Worm (Caenorhabditis elegans) whole organism, young adult: ENCODE data around the gene K04H4.5.

Experiments
- Y56A3A.18 ChIP-seq: fragments of 200-800 bp; sonication (Bioruptor generic); IDR thresholded peaks from 2 replicates; pipeline ENCODE4 v1.3.6; 2022; ENCODE audit warnings: missing genetic modification reagents, missing genetic modification characterization, missing compliant biosample characterization
- ama-1 ChIP-seq, 3 experiments: fragments of 150-350 bp in 1 of 3; sonication (generic microtip) in 2 of 3; optimal IDR thresholded peaks; 2 replicates each; lab custom pipeline; 2014 to 2018; ENCODE audit warnings: missing biosample characterization in 2 of 3, missing genetic modification characterization in 2 of 3, missing genetic modification reagents in 2 of 3
- attf-3 ChIP-seq: fragments of 200-800 bp; sonication (Bioruptor generic); conservative IDR thresholded peaks from 2 replicates; pipeline ENCODE4 v1.3.6; 2022; ENCODE audit warnings: missing genetic modification reagents, missing genetic modification characterization, missing compliant biosample characterization
- bed-1 ChIP-seq: fragments of 200-800 bp; sonication (Bioruptor generic); IDR thresholded peaks from 2 replicates; pipeline ENCODE4 v1.3.6; 2022; ENCODE audit warnings: missing genetic modification reagents, missing genetic modification characterization, missing compliant biosample characterization
- die-1 ChIP-seq: sonication (generic microtip); optimal IDR thresholded peaks from 2 replicates; lab custom pipeline; 2016; ENCODE audit warnings: missing genotype, mild to moderate bottlenecking, missing genetic modification characterization, missing compliant biosample characterization
- egl-44 ChIP-seq: fragments of 200-800 bp; sonication (Bioruptor generic); IDR thresholded peaks from 2 replicates; pipeline ENCODE4 v1.3.6; 2022; ENCODE audit warnings: missing genetic modification reagents, missing genetic modification characterization, missing compliant biosample characterization
- let-607 ChIP-seq, 2 experiments: fragments of 200-800 bp in 1 of 2; sonication (Bioruptor generic) in 1 of 2; sonication (generic microtip) in 1 of 2; optimal IDR thresholded peaks; 2 replicates each; lab custom pipeline; 2016 to 2018; ENCODE audit warnings: mild to moderate bottlenecking in 2 of 2, missing compliant biosample characterization in 2 of 2, missing genetic modification characterization in 2 of 2, moderate library complexity in 2 of 2, missing genotype in 1 of 2
- madf-3 ChIP-seq: fragments of 200-800 bp; sonication (Bioruptor generic); IDR thresholded peaks from 2 replicates; pipeline ENCODE4 v1.3.6; 2022; ENCODE audit warnings: missing genetic modification reagents, missing genetic modification characterization, missing compliant biosample characterization
- rpc-1 ChIP-seq, 2 experiments: fragments of 150-350 bp in 1 of 2; sonication (generic microtip) in 1 of 2; optimal IDR thresholded peaks; 2 replicates each; lab custom pipeline; 2014 to 2018; ENCODE audit warnings: missing biosample characterization in 1 of 2, missing genetic modification characterization in 1 of 2, missing genetic modification reagents in 1 of 2, missing genotype in 1 of 2
- somi-1 ChIP-seq: fragments of 200-800 bp; sonication (Bioruptor generic); optimal IDR thresholded peaks from 2 replicates; lab custom pipeline; 2018; ENCODE audit warnings: mild to moderate bottlenecking, missing genetic modification characterization, missing compliant biosample characterization
- ztf-25 ChIP-seq: fragments of 200-800 bp; sonication (Bioruptor generic); IDR thresholded peaks from 2 replicates; pipeline ENCODE4 v1.3.6; 2022; ENCODE audit warnings: missing genetic modification reagents, missing genetic modification characterization, missing compliant biosample characterization

ce11 chrIII:9335076-9335475 is 24.1 kb upstream of the K04H4.5 start:
- no peak for TF ChIP-seq attf-3 (GFP tag; lab: Robert Waterston, UW)
- no peak for TF ChIP-seq egl-44 (GFP tag; lab: Robert Waterston, UW)
- TF ChIP-seq bed-1 (GFP tag; lab: Robert Waterston, UW), result no peak
- TF ChIP-seq let-607 (tag; optimal IDR thresholded peaks at IDR 0.05; lab: Kevin White, UChicago), result no peak
- TF ChIP-seq somi-1, result no peak
- no peak for TF ChIP-seq ama-1 (optimal IDR thresholded peaks at IDR 0.05; lab: Kevin White, UChicago)
- TF ChIP-seq ama-1 (GFP tag; optimal IDR thresholded peaks at IDR 0.05; lab: Kevin White, UChicago), result no peak
- TF ChIP-seq Y56A3A.18 (GFP tag; lab: Robert Waterston, UW), result no peak
- no peak for TF ChIP-seq die-1 (tag; lab: Kevin White, UChicago)
- TF ChIP-seq rpc-1 (optimal IDR thresholded peaks at IDR 0.05; lab: Kevin White, UChicago), result no peak
- TF ChIP-seq rpc-1 (tag; optimal IDR thresholded peaks at IDR 0.05; lab: Kevin White, UChicago), result no peak
- TF ChIP-seq madf-3 (GFP tag; lab: Robert Waterston, UW), result no peak
- no peak for TF ChIP-seq ztf-25 (GFP tag; lab: Robert Waterston, UW)
